Fruit fly (Drosophila melanogaster): ENCODE data around the gene Vtld.

dm6 chr3L:19790929-19791687, 30.9 kb downstream of the Vtld start:
- peak; percentile 38 for TF ChIP-seq toe (GFP tag; optimal IDR thresholded peaks at IDR 0.05)
- no peak for TF ChIP-seq cnc (optimal IDR thresholded peaks at IDR 0.05)
- TF ChIP-seq CG14711 (tag; optimal IDR thresholded peaks at IDR 0.05): no peak
- no peak for TF ChIP-seq cic (GFP tag; optimal IDR thresholded peaks at IDR 0.05)
- no peak for TF ChIP-seq ovo (GFP tag; optimal IDR thresholded peaks at IDR 0.05)
- peak; percentile 98 for TF ChIP-seq kay (GFP tag; ENCODE audit: borderline replicate concordance)
- peak; percentile 33 for TF ChIP-seq pad (GFP tag; optimal IDR thresholded peaks at IDR 0.05)
- TF ChIP-seq CG5204 (GFP tag; optimal IDR thresholded peaks at IDR 0.05): peak; percentile 80
- TF ChIP-seq CG7045 (GFP tag; optimal IDR thresholded peaks at IDR 0.05): peak; percentile 21
- peak; percentile 84 for TF ChIP-seq Mnt (GFP tag; optimal IDR thresholded peaks at IDR 0.05)
- peak; percentile 74 for TF ChIP-seq Hr96 (GFP tag; optimal IDR thresholded peaks at IDR 0.05)
- peak; percentile 23 for TF ChIP-seq CG33017 (tag; optimal IDR thresholded peaks at IDR 0.05)
- TF ChIP-seq CG11617 (GFP tag; optimal IDR thresholded peaks at IDR 0.05): peak; percentile 72
- TF ChIP-seq Crg-1 (GFP tag; optimal IDR thresholded peaks at IDR 0.05): peak; percentile 57
